Worm (Caenorhabditis elegans): Measurements from ENCODE around the gene K01A6.7.

The K01A6.7 gene

ce11 chrIV:11693493-11693892, 44.9 kb downstream of the K01A6.7 start, which contains the start of gene ZK792.12:
TSS of gene ZK792.12 (plus strand) at chrIV:11693793.
- TF ChIP-seq skn-1 (tag; optimal IDR thresholded peaks at IDR 0.05) (no peak), nhr-77 (tag; optimal IDR thresholded peaks at IDR 0.05) (no peak), unc-62 (GFP tag; optimal IDR thresholded peaks at IDR 0.05) (no peak), aly-2 (tag; optimal IDR thresholded peaks at IDR 0.05) (no peak), R02D3.7 (tag; optimal IDR thresholded peaks at IDR 0.05) (no peak), ceh-16 (tag; optimal IDR thresholded peaks at IDR 0.05) (no peak), elt-3 (tag; optimal IDR thresholded peaks at IDR 0.05) (no peak), ztf-4 (tag; optimal IDR thresholded peaks at IDR 0.05) (no peak), daf-12 (tag; optimal IDR thresholded peaks at IDR 0.05) (no peak), nhr-237 (tag; optimal IDR thresholded peaks at IDR 0.05) (no peak), ceh-28 (tag; optimal IDR thresholded peaks at IDR 0.05) (no peak), unc-39 (tag; optimal IDR thresholded peaks at IDR 0.05) (no peak), elt-2 (tag; optimal IDR thresholded peaks at IDR 0.05) (no peak), tbx-2 (tag; optimal IDR thresholded peaks at IDR 0.05) (no peak), zag-1 (tag; optimal IDR thresholded peaks at IDR 0.05) (no peak)

- TF ChIP-seq nhr-28 (tag; optimal IDR thresholded peaks at IDR 0.05), result no peak
- TF ChIP-seq snpc-4 (tag; optimal IDR thresholded peaks at IDR 0.05), result peak; percentile 60
- TF ChIP-seq nhr-76 (tag; optimal IDR thresholded peaks at IDR 0.05), result no peak
- peak; percentile 62 for TF ChIP-seq lin-15B (tag; optimal IDR thresholded peaks at IDR 0.05)
- peak; percentile 47 for TF ChIP-seq ama-1 (optimal IDR thresholded peaks at IDR 0.05)
- TF ChIP-seq eor-1 (tag; optimal IDR thresholded peaks at IDR 0.05), result no peak
- TF ChIP-seq mdl-1 (tag; optimal IDR thresholded peaks at IDR 0.05), result no peak
- peak; percentile 96 for TF ChIP-seq elt-2 (tag; optimal IDR thresholded peaks at IDR 0.05)
- no peak for TF ChIP-seq sea-2 (GFP tag; optimal IDR thresholded peaks at IDR 0.05)
- peak; percentile 41 for TF ChIP-seq fkh-10 (GFP tag; optimal IDR thresholded peaks at IDR 0.05)
- TF ChIP-seq nhr-12 (tag; optimal IDR thresholded peaks at IDR 0.05), result no peak
- peak; percentile 1 for TF ChIP-seq fos-1 (tag; optimal IDR thresholded peaks at IDR 0.05)
- TF ChIP-seq ztf-11 (tag; optimal IDR thresholded peaks at IDR 0.05), result no peak
- TF ChIP-seq nfya-1 (tag; optimal IDR thresholded peaks at IDR 0.05; ENCODE audit: insufficient read depth), result peak; percentile 84
- TF ChIP-seq jun-1 (tag; optimal IDR thresholded peaks at IDR 0.05), result peak; percentile 78
- TF ChIP-seq ztf-4 (tag; optimal IDR thresholded peaks at IDR 0.05), result no peak
- peak; percentile 24 for TF ChIP-seq unc-39 (tag; optimal IDR thresholded peaks at IDR 0.05)
- no peak for TF ChIP-seq mml-1 (tag; optimal IDR thresholded peaks at IDR 0.05)
- TF ChIP-seq tbx-2 (tag; optimal IDR thresholded peaks at IDR 0.05), result peak; percentile 38
- no peak for TF ChIP-seq ZK546.5 (tag; optimal IDR thresholded peaks at IDR 0.05)
- TF ChIP-seq lsy-12 (tag; optimal IDR thresholded peaks at IDR 0.05), result peak; percentile 51
- peak; percentile 64 for TF ChIP-seq hmg-11 (tag; optimal IDR thresholded peaks at IDR 0.05)
- peak; percentile 26 for TF ChIP-seq egl-27 (tag; optimal IDR thresholded peaks at IDR 0.05)
- TF ChIP-seq nhr-11 (tag; optimal IDR thresholded peaks at IDR 0.05), result no peak
- TF ChIP-seq aly-2 (tag; optimal IDR thresholded peaks at IDR 0.05), result no peak
- no peak for TF ChIP-seq nhr-77 (tag; optimal IDR thresholded peaks at IDR 0.05)
- TF ChIP-seq pha-4 (tag; optimal IDR thresholded peaks at IDR 0.05), result peak; percentile 92
- peak; percentile 75 for TF ChIP-seq nhr-23 (tag; optimal IDR thresholded peaks at IDR 0.05)
- peak; percentile 73 for TF ChIP-seq lin-39 (tag; optimal IDR thresholded peaks at IDR 0.05)
- TF ChIP-seq nhr-25 (tag; optimal IDR thresholded peaks at IDR 0.05), result peak; percentile 86
- no peak for TF ChIP-seq nhr-67 (tag; optimal IDR thresholded peaks at IDR 0.05)
- peak; percentile 51 for TF ChIP-seq ceh-28 (tag; optimal IDR thresholded peaks at IDR 0.05)
- peak; percentile 47 for TF ChIP-seq skn-1 (tag; optimal IDR thresholded peaks at IDR 0.05)
- TF ChIP-seq elt-1 (tag; optimal IDR thresholded peaks at IDR 0.05), result peak; percentile 22
- peak; percentile 88 for TF ChIP-seq pqm-1 (tag; optimal IDR thresholded peaks at IDR 0.05)
- peak; percentile 33 for TF ChIP-seq unc-62 (GFP tag; optimal IDR thresholded peaks at IDR 0.05)
- no peak for TF ChIP-seq ceh-9 (tag; optimal IDR thresholded peaks at IDR 0.05)
- no peak for TF ChIP-seq nhr-237 (tag; optimal IDR thresholded peaks at IDR 0.05)
- TF ChIP-seq elt-3 (tag; optimal IDR thresholded peaks at IDR 0.05), result peak in 2 of 3 experiments; percentile 51 to 61
- no peak for TF ChIP-seq nhr-43 (tag; optimal IDR thresholded peaks at IDR 0.05; ENCODE audit: poor library complexity, severe bottlenecking)
- no peak for TF ChIP-seq daf-12 (tag; optimal IDR thresholded peaks at IDR 0.05)
- no peak for TF ChIP-seq zag-1 (tag; optimal IDR thresholded peaks at IDR 0.05)
- peak; percentile 7 for TF ChIP-seq ceh-82 (tag; optimal IDR thresholded peaks at IDR 0.05)
- TF ChIP-seq egl-5 (tag; optimal IDR thresholded peaks at IDR 0.05), result no peak
- no peak for TF ChIP-seq R02D3.7 (tag; optimal IDR thresholded peaks at IDR 0.05)
- TF ChIP-seq fkh-2 (tag; optimal IDR thresholded peaks at IDR 0.05), result no peak
- no peak for TF ChIP-seq ceh-16 (tag; optimal IDR thresholded peaks at IDR 0.05)
Observed at ce11 chrIV:11692071-11692673, 46.2 kb downstream of the K01A6.7 start.

Measured in whole organism, L3 larva.